Fruit fly (Drosophila melanogaster) whole organism, embryonic: ENCODE measurements around the gene Zwilch.

Source experiments
- C15 ChIP-seq: fragments of 200-800 bp; sonication (Bioruptor generic); IDR thresholded peaks from 3 replicates; pipeline ENCODE4 v1.3.6; 2022; ENCODE audit warnings: missing biosample characterization, missing genetic modification characterization
- CG11085 ChIP-seq: fragments of 200-800 bp; sonication (Bioruptor generic); IDR thresholded peaks from 2 replicates; pipeline ENCODE4 v1.3.6; 2022; ENCODE audit warnings: missing biosample characterization, missing genetic modification characterization
- CG12071 ChIP-seq: fragments of 200-800 bp; sonication (Bioruptor generic); optimal IDR thresholded peaks from 3 replicates; lab custom pipeline; 2018; ENCODE audit warnings: missing biosample characterization, mild to moderate bottlenecking, missing genetic modification characterization
- CG12659 ChIP-seq: fragments of 200-800 bp; sonication (Bioruptor generic); optimal IDR thresholded peaks from 3 replicates; lab custom pipeline; 2017; ENCODE audit warnings: mild to moderate bottlenecking, missing biosample characterization, missing genetic modification reagents, missing genetic modification characterization
- CG14965 ChIP-seq: fragments of 200-800 bp; sonication (Bioruptor generic); optimal IDR thresholded peaks from 2 replicates; lab custom pipeline; 2016; ENCODE audit warnings: missing biosample characterization, missing genetic modification characterization, borderline replicate concordance
- CG16813 ChIP-seq: fragments of 200-800 bp; sonication (Bioruptor generic); IDR thresholded peaks from 3 replicates; pipeline ENCODE4 v1.3.6; 2022; ENCODE audit warnings: missing biosample characterization, missing genetic modification characterization; ENCODE audit not compliant: partially characterized antibody
- CG17385 ChIP-seq: fragments of 200-800 bp; sonication (Bioruptor generic); optimal IDR thresholded peaks from 3 replicates; lab custom pipeline; 2018; ENCODE audit warnings: missing biosample characterization, mild to moderate bottlenecking, missing genetic modification characterization
- CG18599 ChIP-seq: fragments of 200-800 bp; sonication (Bioruptor generic); optimal IDR thresholded peaks from 3 replicates; lab custom pipeline; 2017; ENCODE audit warnings: missing biosample characterization, missing genetic modification characterization, mild to moderate bottlenecking, moderate library complexity, missing genetic modification reagents
- CG2116 ChIP-seq: fragments of 200-800 bp; sonication (Bioruptor generic); optimal IDR thresholded peaks from 3 replicates; lab custom pipeline; 2018; ENCODE audit warnings: missing biosample characterization, mild to moderate bottlenecking, missing genetic modification characterization
- CG2712 ChIP-seq: fragments of 200-800 bp; optimal IDR thresholded peaks from 3 replicates; lab custom pipeline; 2019; ENCODE audit warnings: missing biosample characterization, mild to moderate bottlenecking, missing genetic modification characterization, moderate library complexity
- CG34422 ChIP-seq: fragments of 200-800 bp; sonication (Bioruptor generic); IDR thresholded peaks from 3 replicates; pipeline ENCODE4 v1.3.6; 2022; ENCODE audit warnings: missing biosample characterization, missing genetic modification characterization
- CG4424 ChIP-seq: fragments of 200-800 bp; sonication (Bioruptor generic); optimal IDR thresholded peaks from 3 replicates; lab custom pipeline; 2016; ENCODE audit warnings: missing biosample characterization, missing genetic modification characterization
- CG5245 ChIP-seq: fragments of 200-800 bp; sonication (Bioruptor generic); optimal IDR thresholded peaks from 3 replicates; lab custom pipeline; 2016; ENCODE audit warnings: missing biosample characterization, missing genetic modification characterization
- CG6175 ChIP-seq: fragments of 200-800 bp; sonication (Bioruptor generic); IDR thresholded peaks from 3 replicates; pipeline ENCODE4 v1.3.6; 2022; ENCODE audit warnings: missing biosample characterization, missing genetic modification characterization
- CG6854 ChIP-seq: fragments of 200-800 bp; sonication (Bioruptor generic); optimal IDR thresholded peaks from 3 replicates; lab custom pipeline; 2017; ENCODE audit warnings: missing biosample characterization, mild to moderate bottlenecking, missing genetic modification characterization
- CG7271 ChIP-seq: fragments of 200-800 bp; sonication (Bioruptor generic); optimal IDR thresholded peaks from 2 replicates; lab custom pipeline; 2018; ENCODE audit warnings: missing biosample characterization, mild to moderate bottlenecking, missing genetic modification characterization, moderate library complexity
- CG7928 ChIP-seq: fragments of 200-800 bp; sonication (Bioruptor generic); optimal IDR thresholded peaks from 2 replicates; lab custom pipeline; 2017; ENCODE audit warnings: missing biosample characterization, mild to moderate bottlenecking, missing genetic modification characterization
- CG9609 ChIP-seq: fragments of 200-800 bp; sonication (Bioruptor generic); optimal IDR thresholded peaks from 3 replicates; lab custom pipeline; 2016; ENCODE audit warnings: missing biosample characterization, missing genetic modification characterization
- D19A ChIP-seq: fragments of 200-800 bp; optimal IDR thresholded peaks from 3 replicates; lab custom pipeline; 2019; ENCODE audit warnings: missing biosample characterization, mild to moderate bottlenecking, missing genetic modification characterization, moderate library complexity
- Dfd ChIP-seq, 2 experiments: fragments of >200 bp; optimal IDR thresholded peaks; 2 replicates each; lab custom pipeline; 2017; ENCODE audit warnings: missing biosample characterization in 2 of 2, missing genetic modification characterization in 2 of 2
- Drgx ChIP-seq: fragments of 200-800 bp; sonication (Bioruptor generic); IDR thresholded peaks from 2 replicates; pipeline ENCODE4 v1.3.6; 2022; ENCODE audit warnings: missing biosample characterization, missing genetic modification characterization
- HLHmδ ChIP-seq: fragments of 200-800 bp; sonication (Bioruptor generic); optimal IDR thresholded peaks from 2 replicates; lab custom pipeline; 2018; ENCODE audit warnings: missing biosample characterization, mild to moderate bottlenecking, missing genetic modification characterization, moderate library complexity
- Jarid2 ChIP-seq: fragments of 200-800 bp; sonication (Bioruptor generic); optimal IDR thresholded peaks from 3 replicates; lab custom pipeline; 2017; ENCODE audit warnings: mild to moderate bottlenecking, missing biosample characterization, missing genetic modification reagents, missing genetic modification characterization
- Pdp1 ChIP-seq, 2 experiments: fragments of 200-800 bp; sonication (Bioruptor generic); optimal IDR thresholded peaks; 3 replicates each; lab custom pipeline; 2016; ENCODE audit warnings: missing biosample characterization in 2 of 2, missing genetic modification characterization in 2 of 2, mild to moderate bottlenecking in 1 of 2, moderate library complexity in 1 of 2
- ab ChIP-seq: fragments of 200-800 bp; sonication (Bioruptor generic); optimal IDR thresholded peaks from 2 replicates; lab custom pipeline; 2016; ENCODE audit warnings: missing biosample characterization, missing genetic modification characterization
- amos ChIP-seq: fragments of 200-800 bp; sonication (Bioruptor generic); IDR thresholded peaks from 2 replicates; pipeline ENCODE4 v1.3.6; 2022; ENCODE audit warnings: missing biosample characterization, missing genetic modification characterization; ENCODE audit not compliant: partially characterized antibody
- aop ChIP-seq: fragments of 200-800 bp; sonication (Bioruptor generic); IDR thresholded peaks from 2 replicates; pipeline ENCODE4 v1.3.6; 2022; ENCODE audit warnings: missing biosample characterization, missing genetic modification characterization
- ap ChIP-seq: fragments of 200-800 bp; sonication (Bioruptor generic); IDR thresholded peaks from 2 replicates; pipeline ENCODE4 v1.3.6; 2022; ENCODE audit warnings: missing biosample characterization, missing genetic modification characterization
- bbx ChIP-seq: fragments of 200-800 bp; sonication (Bioruptor generic); IDR thresholded peaks from 2 replicates; pipeline ENCODE4 v1.3.6; 2022; ENCODE audit warnings: missing biosample characterization, missing genetic modification characterization; ENCODE audit not compliant: partially characterized antibody
- bigmax ChIP-seq: fragments of 200-800 bp; sonication (Bioruptor generic); optimal IDR thresholded peaks from 2 replicates; lab custom pipeline; 2018; ENCODE audit warnings: missing biosample characterization, mild to moderate bottlenecking, missing genetic modification characterization
- cas ChIP-seq: fragments of 200-800 bp; sonication (Bioruptor generic); IDR thresholded peaks from 2 replicates; pipeline ENCODE4 v1.3.6; 2022; ENCODE audit warnings: missing biosample characterization, missing genetic modification characterization
- chm ChIP-seq: fragments of 200-800 bp; sonication (Bioruptor generic); IDR thresholded peaks from 2 replicates; pipeline ENCODE4 v1.3.6; 2022; ENCODE audit warnings: missing biosample characterization, missing genetic modification characterization
- dan ChIP-seq: fragments of 200-800 bp; sonication (Bioruptor generic); IDR thresholded peaks from 2 replicates; pipeline ENCODE4 v1.3.6; 2022; ENCODE audit warnings: missing biosample characterization, missing genetic modification characterization
- eyg ChIP-seq: fragments of 200-800 bp; sonication (Bioruptor generic); optimal IDR thresholded peaks from 3 replicates; lab custom pipeline; 2016; ENCODE audit warnings: missing biosample characterization, missing genetic modification characterization
- fru ChIP-seq: fragments of >200 bp; optimal IDR thresholded peaks from 2 replicates; lab custom pipeline; 2017
- fu2 ChIP-seq: fragments of 200-800 bp; sonication (Bioruptor generic); optimal IDR thresholded peaks from 2 replicates; lab custom pipeline; 2016; ENCODE audit warnings: missing biosample characterization, missing genetic modification characterization
- inv ChIP-seq: fragments of 200-800 bp; sonication (Bioruptor generic); IDR thresholded peaks from 2 replicates; pipeline ENCODE4 v1.3.6; 2022; ENCODE audit warnings: missing biosample characterization, missing genetic modification characterization; ENCODE audit not compliant: partially characterized antibody
- lilli ChIP-seq: fragments of 200-800 bp; sonication (Bioruptor generic); optimal IDR thresholded peaks from 3 replicates; lab custom pipeline; 2016; ENCODE audit warnings: missing biosample characterization, missing genetic modification characterization
- lov ChIP-seq, 2 experiments: fragments of 200-800 bp in 1 of 2; fragments of >200 bp in 1 of 2; sonication (Bioruptor generic) in 1 of 2; IDR thresholded peaks in 1 of 2; optimal IDR thresholded peaks in 1 of 2; 2 replicates in 1 of 2; 3 replicates in 1 of 2; pipeline versions ENCODE4 v1.3.6 to Lab custom; 2017 to 2022; ENCODE audit warnings: missing biosample characterization in 1 of 2, missing genetic modification characterization in 1 of 2
- luna ChIP-seq: fragments of 200-800 bp; sonication (Bioruptor generic); optimal IDR thresholded peaks from 2 replicates; lab custom pipeline; 2016; ENCODE audit warnings: missing biosample characterization, missing genetic modification characterization
- mam ChIP-seq: fragments of 200-800 bp; sonication (Bioruptor generic); optimal IDR thresholded peaks from 3 replicates; lab custom pipeline; 2016; ENCODE audit warnings: missing biosample characterization, missing genetic modification characterization
- nau ChIP-seq: fragments of 200-800 bp; sonication (Bioruptor generic); optimal IDR thresholded peaks from 3 replicates; lab custom pipeline; 2017; ENCODE audit warnings: missing biosample characterization, mild to moderate bottlenecking, missing genetic modification characterization, missing genetic modification reagents
- nom ChIP-seq: fragments of 200-800 bp; sonication (Bioruptor generic); optimal IDR thresholded peaks from 2 replicates; lab custom pipeline; 2017; ENCODE audit warnings: missing biosample characterization, missing genetic modification characterization, mild to moderate bottlenecking, moderate library complexity, missing genetic modification reagents
- oc ChIP-seq: fragments of 200-800 bp; sonication (Bioruptor generic); optimal IDR thresholded peaks from 2 replicates; lab custom pipeline; 2018; ENCODE audit warnings: missing biosample characterization, mild to moderate bottlenecking, missing genetic modification characterization, moderate library complexity
- schlank ChIP-seq: fragments of 200-800 bp; sonication (Bioruptor generic); optimal IDR thresholded peaks from 2 replicates; lab custom pipeline; 2018; ENCODE audit warnings: missing biosample characterization, mild to moderate bottlenecking, missing genetic modification characterization
- seq ChIP-seq: fragments of 200-800 bp; sonication (Bioruptor generic); IDR thresholded peaks from 2 replicates; pipeline ENCODE4 v1.3.6; 2022; ENCODE audit warnings: missing biosample characterization, missing genetic modification characterization
- toy ChIP-seq: fragments of 200-800 bp; sonication (Bioruptor generic); IDR thresholded peaks from 2 replicates; pipeline ENCODE4 v1.3.6; 2022; ENCODE audit warnings: missing biosample characterization, missing genetic modification characterization
- wor ChIP-seq: fragments of 200-800 bp; sonication (Bioruptor generic); IDR thresholded peaks from 2 replicates; pipeline ENCODE4 v1.3.6; 2022; ENCODE audit warnings: missing biosample characterization, missing genetic modification characterization
- zfh1 ChIP-seq: fragments of 200-800 bp; sonication (Bioruptor generic); IDR thresholded peaks from 3 replicates; pipeline ENCODE4 v1.3.6; 2022; ENCODE audit warnings: missing biosample characterization, missing genetic modification characterization

Zwilch gene

dm6 chr3R:31222125-31222889 is 9.1 kb upstream of the Zwilch start (continued):
- TF ChIP-seq CG12071 (GFP tag; lab: Kevin White, UChicago), result peak; percentile 74
- no peak for TF ChIP-seq CG34422
- peak; percentile 76 to 86 for TF ChIP-seq Pdp1 (GFP tag; optimal IDR thresholded peaks at IDR 0.05; lab: Kevin White, UChicago)
- TF ChIP-seq cas, result no peak
- no peak for TF ChIP-seq C15 (GFP tag; lab: Robert Waterston, UW)
- no peak for TF ChIP-seq zfh1
- TF ChIP-seq HLHmδ, result no peak
- peak; percentile 87 for TF ChIP-seq CG9609 (GFP tag; lab: Kevin White, UChicago)
- TF ChIP-seq CG11085 (GFP tag; lab: Robert Waterston, UW), result no peak
- TF ChIP-seq bbx (GFP tag; lab: Robert Waterston, UW), result no peak
- TF ChIP-seq chm (GFP tag; lab: Robert Waterston, UW), result no peak
- TF ChIP-seq amos, result no peak
- TF ChIP-seq Drgx (GFP tag; lab: Robert Waterston, UW), result no peak
- peak; percentile 50 for TF ChIP-seq CG7928
- TF ChIP-seq D19A (tag; lab: Kevin White, UChicago), result peak; percentile 83
- peak; percentile 48 for TF ChIP-seq CG6854
- peak; percentile 87 for TF ChIP-seq fu2 (GFP tag; lab: Kevin White, UChicago)
- TF ChIP-seq CG7271 (tag; lab: Kevin White, UChicago), result no peak
- TF ChIP-seq wor (GFP tag; lab: Robert Waterston, UW), result no peak
- no peak for TF ChIP-seq seq (GFP tag; lab: Robert Waterston, UW)
- TF ChIP-seq CG5245 (GFP tag; lab: Kevin White, UChicago), result peak; percentile 55
- TF ChIP-seq CG12659 (GFP tag; lab: Kevin White, UChicago), result peak; percentile 87
- TF ChIP-seq CG17385 (GFP tag; lab: Kevin White, UChicago), result peak; percentile 78
- peak; percentile 74 for TF ChIP-seq luna (GFP tag; lab: Kevin White, UChicago)
- no peak for TF ChIP-seq bigmax (GFP tag; lab: Kevin White, UChicago)
- TF ChIP-seq CG16813 (GFP tag; lab: Robert Waterston, UW), result no peak
- TF ChIP-seq CG6175 (GFP tag; lab: Robert Waterston, UW), result no peak
- TF ChIP-seq CG4424 (GFP tag; lab: Kevin White, UChicago), result peak; percentile 68
- peak; percentile 42 for TF ChIP-seq ab (GFP tag; lab: Kevin White, UChicago)
- TF ChIP-seq schlank (tag; lab: Kevin White, UChicago), result peak; percentile 72
- TF ChIP-seq CG18599, result peak; percentile 95
- no peak for TF ChIP-seq ap
- TF ChIP-seq nau (GFP tag; lab: Kevin White, UChicago), result peak; percentile 77
- peak; percentile 90 for TF ChIP-seq mam (GFP tag; lab: Kevin White, UChicago)
- no peak for TF ChIP-seq lov (optimal IDR thresholded peaks at IDR 0.05; lab: Kevin White, UChicago)
- no peak for TF ChIP-seq lov (GFP tag; IDR thresholded peaks at IDR 0.05; lab: Robert Waterston, UW)
- TF ChIP-seq oc (tag; lab: Kevin White, UChicago), result peak; percentile 78
- TF ChIP-seq CG2116 (GFP tag; lab: Kevin White, UChicago), result peak; percentile 28
- peak; percentile 12 for TF ChIP-seq Jarid2 (GFP tag; lab: Kevin White, UChicago)
- TF ChIP-seq aop (GFP tag; lab: Robert Waterston, UW), result no peak
- TF ChIP-seq fru (lab: Kevin White, UChicago), result no peak
- no peak for TF ChIP-seq inv (GFP tag; lab: Robert Waterston, UW)
- no peak for TF ChIP-seq Dfd (GFP tag; optimal IDR thresholded peaks at IDR 0.05; lab: Kevin White, UChicago)
- peak; percentile 89 for TF ChIP-seq CG2712 (tag; lab: Kevin White, UChicago)
- no peak for TF ChIP-seq nom (GFP tag; lab: Kevin White, UChicago)
- peak; percentile 56 for TF ChIP-seq eyg
- no peak for TF ChIP-seq toy (GFP tag; lab: Robert Waterston, UW)
- peak; percentile 87 for TF ChIP-seq lilli (GFP tag; lab: Kevin White, UChicago)
- TF ChIP-seq dan (GFP tag; lab: Robert Waterston, UW), result no peak
- no peak for TF ChIP-seq CG14965 (GFP tag; lab: Kevin White, UChicago)
